Worm (Caenorhabditis elegans) whole organism, L4/young adult: ENCODE measurements around the gene T10C6.10.

Experiments
- W03F9.2 ChIP-seq: fragments of 150-350 bp; optimal IDR thresholded peaks from 2 replicates; lab custom pipeline; 2014; ENCODE audit warnings: missing biosample characterization, missing genetic modification characterization
- dao-5 ChIP-seq: sonication (generic microtip); optimal IDR thresholded peaks from 2 replicates; lab custom pipeline; 2016; ENCODE audit warnings: missing genotype, missing genetic modification characterization, moderate library complexity, missing compliant biosample characterization
- him-1 ChIP-seq: sonication (generic microtip); optimal IDR thresholded peaks from 2 replicates; lab custom pipeline; 2016; ENCODE audit warnings: missing genotype, missing genetic modification reagents, missing genetic modification characterization, missing compliant biosample characterization

DNA sequence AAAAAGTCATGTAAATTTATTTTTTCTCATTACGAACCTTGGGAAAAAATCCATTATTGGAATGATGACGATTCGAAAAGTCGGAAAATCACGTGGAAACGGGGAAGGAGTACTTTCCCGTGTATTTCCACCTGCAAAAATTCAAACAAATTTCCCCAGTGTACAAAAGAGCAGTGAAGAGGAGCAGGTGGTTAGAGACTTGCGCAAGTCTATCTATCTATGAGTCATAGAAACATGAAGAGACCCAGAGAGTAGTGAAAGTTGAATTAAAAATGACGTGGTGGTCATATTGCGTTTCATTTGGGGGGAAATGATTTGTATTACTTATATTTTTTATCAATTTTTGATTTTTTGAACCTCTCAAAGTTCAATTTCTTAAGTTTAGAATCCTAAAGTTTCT, 35.8 kb upstream of the T10C6.10 start, which contains the start of gene nhr-50:
- TF ChIP-seq W03F9.2 (no peak), dao-5 (no peak), him-1 (tag; lab: Kevin White, UChicago) (no peak)
